Worm (Caenorhabditis elegans): ENCODE data around the gene F46F5.10.

Gene F46F5.10

ce11 chrII:872993-873787, 49.6 kb downstream of the F46F5.10 start, which contains the start of gene alg-2:
alg-2 (plus strand) TSS chrII:873212.
- TF ChIP-seq T22C8.4 (GFP tag; IDR thresholded peaks at IDR 0.05) (peak; percentile 71; the same call in 1 of the 2 replicates), ztf-23 (GFP tag; IDR thresholded peaks at IDR 0.05) (no peak), med-1 (GFP tag; optimal IDR thresholded peaks at IDR 0.05; ENCODE audit: insufficient read depth) (no peak), tab-1 (GFP tag; IDR thresholded peaks at IDR 0.05) (0 out of 2 replicates have a peak, but pooled peaks have one; percentile 41), ztf-29 (GFP tag; IDR thresholded peaks at IDR 0.05) (no peak), flt-1 (GFP tag; IDR thresholded peaks at IDR 0.05) (0 out of 2 replicates have a peak, but pooled peaks have one; percentile 15), klf-2 (GFP tag; conservative IDR thresholded peaks at IDR 0.05) (no peak)
